Fruit fly (Drosophila melanogaster) whole organism, adult: ENCODE measurements around the gene SNF4Agamma.

Experiments
- CG11617 ChIP-seq: fragments of 200-800 bp; sonication (Bioruptor generic); optimal IDR thresholded peaks from 2 replicates; lab custom pipeline; 2017; ENCODE audit warnings: mild to moderate bottlenecking, missing biosample characterization, missing genetic modification reagents, missing genetic modification characterization
- CG12768 ChIP-seq: fragments of 200-800 bp; sonication (Bioruptor generic); optimal IDR thresholded peaks from 2 replicates; lab custom pipeline; 2017; ENCODE audit warnings: missing biosample characterization, missing genetic modification characterization, mild to moderate bottlenecking, moderate library complexity, missing genetic modification reagents
- CG14711 ChIP-seq: fragments of 200-800 bp; sonication (Bioruptor generic); optimal IDR thresholded peaks from 2 replicates; lab custom pipeline; 2018; ENCODE audit warnings: missing biosample characterization, mild to moderate bottlenecking, missing genetic modification characterization, moderate library complexity
- CG1620 ChIP-seq: fragments of 200-800 bp; sonication (Bioruptor generic); optimal IDR thresholded peaks from 2 replicates; lab custom pipeline; 2016; ENCODE audit warnings: missing biosample characterization, missing genetic modification characterization
- CG33017 ChIP-seq: fragments of 200-800 bp; sonication (Bioruptor generic); optimal IDR thresholded peaks from 2 replicates; lab custom pipeline; 2018; ENCODE audit warnings: missing biosample characterization, mild to moderate bottlenecking, missing genetic modification characterization, moderate library complexity
- CG5204 ChIP-seq: fragments of 200-800 bp; sonication (Bioruptor generic); optimal IDR thresholded peaks from 2 replicates; lab custom pipeline; 2016; ENCODE audit warnings: missing biosample characterization, missing genetic modification characterization
- CG7045 ChIP-seq: fragments of 200-800 bp; sonication (Bioruptor generic); optimal IDR thresholded peaks from 2 replicates; lab custom pipeline; 2017; ENCODE audit warnings: missing biosample characterization, mild to moderate bottlenecking, missing genetic modification characterization
- CG7101 ChIP-seq: fragments of 200-800 bp; sonication (Bioruptor generic); optimal IDR thresholded peaks from 2 replicates; lab custom pipeline; 2018; ENCODE audit warnings: missing biosample characterization, mild to moderate bottlenecking, missing genetic modification characterization, moderate library complexity
- Clk ChIP-seq: fragments of 200-800 bp; sonication (Bioruptor generic); optimal IDR thresholded peaks from 2 replicates; lab custom pipeline; 2017; ENCODE audit warnings: missing biosample characterization, missing genetic modification characterization
- Crg-1 ChIP-seq: fragments of 200-800 bp; sonication (Bioruptor generic); optimal IDR thresholded peaks from 2 replicates; lab custom pipeline; 2016; ENCODE audit warnings: missing biosample characterization, missing genetic modification characterization
- Hr96 ChIP-seq: fragments of 200-800 bp; sonication (Bioruptor generic); optimal IDR thresholded peaks from 2 replicates; lab custom pipeline; 2016; ENCODE audit warnings: missing biosample characterization, missing genetic modification characterization
- Mnt ChIP-seq: fragments of 200-800 bp; sonication (Bioruptor generic); optimal IDR thresholded peaks from 2 replicates; lab custom pipeline; 2016; ENCODE audit warnings: missing biosample characterization, mild to moderate bottlenecking, missing genetic modification characterization
- bab1 ChIP-seq: fragments of 200-800 bp; sonication (Bioruptor generic); optimal IDR thresholded peaks from 3 replicates; lab custom pipeline; 2019; ENCODE audit warnings: missing biosample characterization, mild to moderate bottlenecking, missing genetic modification characterization, moderate library complexity
- cic ChIP-seq: fragments of 200-800 bp; sonication (Bioruptor generic); optimal IDR thresholded peaks from 2 replicates; lab custom pipeline; 2017; ENCODE audit warnings: missing biosample characterization, mild to moderate bottlenecking, missing genetic modification characterization, moderate library complexity
- cnc ChIP-seq, 2 experiments: fragments of >200 bp; optimal IDR thresholded peaks; 2 replicates each; lab custom pipeline; 2017
- kay ChIP-seq: fragments of 200-800 bp; sonication (Bioruptor generic); peaks from one replicate; lab custom pipeline; 2016; ENCODE audit warnings: missing biosample characterization, missing genetic modification characterization, borderline replicate concordance
- ovo ChIP-seq: fragments of 200-800 bp; sonication (Bioruptor generic); optimal IDR thresholded peaks from 2 replicates; lab custom pipeline; 2016; ENCODE audit warnings: missing biosample characterization, missing genetic modification characterization
- pad ChIP-seq: fragments of 200-800 bp; sonication (Bioruptor generic); optimal IDR thresholded peaks from 3 replicates; lab custom pipeline; 2017; ENCODE audit warnings: missing biosample characterization, missing genetic modification characterization, mild to moderate bottlenecking, moderate library complexity, missing genetic modification reagents
- tj ChIP-seq: fragments of 200-800 bp; sonication (Bioruptor generic); optimal IDR thresholded peaks from 3 replicates; lab custom pipeline; 2017; ENCODE audit warnings: missing biosample characterization, mild to moderate bottlenecking, missing genetic modification characterization, moderate library complexity
- toe ChIP-seq: fragments of 200-800 bp; sonication (Bioruptor generic); optimal IDR thresholded peaks from 2 replicates; lab custom pipeline; 2016; ENCODE audit warnings: missing biosample characterization, missing genetic modification characterization

Gene SNF4Agamma

DNA sequence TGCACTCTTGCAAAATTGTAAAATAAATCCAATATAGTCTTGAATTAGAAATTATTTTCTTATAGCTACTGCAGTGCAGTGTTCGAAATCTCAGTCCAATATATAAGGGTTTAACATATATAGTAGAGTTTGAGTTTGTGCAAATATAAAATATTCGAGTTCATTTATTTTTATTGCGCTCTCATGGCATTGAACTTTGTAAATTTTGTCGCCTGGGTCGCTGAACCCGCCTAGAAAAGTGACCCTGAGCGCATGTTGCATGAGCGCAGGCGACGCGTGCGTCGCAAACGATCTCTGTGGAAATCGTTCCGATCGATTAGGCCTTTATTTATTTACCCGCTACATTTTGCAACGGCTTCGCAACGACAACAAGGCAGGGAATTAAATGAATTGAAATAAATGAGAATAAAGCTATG, 59.4 kb downstream of the SNF4Agamma start:
- TF ChIP-seq CG11617 (GFP tag; lab: Kevin White, UChicago): peak; percentile 40
- no peak for TF ChIP-seq CG12768
- peak; percentile 61 for TF ChIP-seq CG33017 (tag; lab: Kevin White, UChicago)
- peak; percentile 53 for TF ChIP-seq kay (GFP tag; lab: Kevin White, UChicago)
- peak; percentile 18 for TF ChIP-seq CG5204 (GFP tag; lab: Kevin White, UChicago)
- peak; percentile 47 for TF ChIP-seq CG7101 (tag; lab: Kevin White, UChicago)

DNA sequence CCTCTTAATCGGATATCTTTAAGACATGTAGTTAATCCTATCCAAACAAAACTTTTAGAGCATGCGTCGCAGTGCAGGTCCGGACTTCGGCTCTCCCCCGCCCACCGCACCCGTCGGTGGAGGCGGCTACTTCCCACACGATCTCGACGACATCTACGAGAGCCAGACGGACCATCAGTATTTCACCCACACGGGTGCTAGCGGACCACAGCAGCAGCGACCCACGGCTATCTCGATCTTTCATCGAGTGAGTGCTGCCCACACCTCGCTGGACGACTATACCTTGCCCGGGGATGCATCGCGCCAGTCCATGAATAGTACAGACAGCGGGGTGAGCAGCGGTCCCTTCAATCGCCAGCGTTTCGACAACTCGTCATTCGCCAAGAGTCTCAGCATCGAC, 61.1 kb downstream of the SNF4Agamma start:
- TF ChIP-seq bab1 (GFP tag; lab: Kevin White, UChicago): no peak
- no peak for TF ChIP-seq kay (GFP tag; lab: Kevin White, UChicago)
- TF ChIP-seq CG11617 (GFP tag; lab: Kevin White, UChicago): no peak
- TF ChIP-seq CG14711 (tag; lab: Kevin White, UChicago): no peak

DNA sequence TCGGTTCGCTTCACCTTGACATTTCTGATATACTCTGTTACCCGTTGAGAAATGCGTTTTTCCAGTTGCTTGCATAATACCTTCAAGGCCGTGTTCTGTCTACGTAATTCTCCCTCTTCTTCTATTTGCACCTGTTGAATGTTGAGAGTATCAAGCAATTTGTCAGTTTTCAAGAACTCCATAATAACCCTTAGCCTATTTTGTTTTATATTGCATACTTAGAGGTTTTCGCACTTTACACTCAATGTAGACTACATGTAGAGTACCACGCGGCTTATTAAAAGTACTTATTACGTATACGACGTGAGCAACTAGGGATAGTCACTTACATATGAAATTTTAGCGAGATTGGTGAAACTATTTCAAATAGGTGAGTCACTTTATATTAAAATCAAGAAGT, 62.6 kb downstream of the SNF4Agamma start:
- peak; percentile 4 for TF ChIP-seq Mnt
- TF ChIP-seq bab1 (GFP tag; lab: Kevin White, UChicago): no peak
- peak; percentile 35 for TF ChIP-seq ovo
- no peak for TF ChIP-seq CG7101 (tag; lab: Kevin White, UChicago)

DNA sequence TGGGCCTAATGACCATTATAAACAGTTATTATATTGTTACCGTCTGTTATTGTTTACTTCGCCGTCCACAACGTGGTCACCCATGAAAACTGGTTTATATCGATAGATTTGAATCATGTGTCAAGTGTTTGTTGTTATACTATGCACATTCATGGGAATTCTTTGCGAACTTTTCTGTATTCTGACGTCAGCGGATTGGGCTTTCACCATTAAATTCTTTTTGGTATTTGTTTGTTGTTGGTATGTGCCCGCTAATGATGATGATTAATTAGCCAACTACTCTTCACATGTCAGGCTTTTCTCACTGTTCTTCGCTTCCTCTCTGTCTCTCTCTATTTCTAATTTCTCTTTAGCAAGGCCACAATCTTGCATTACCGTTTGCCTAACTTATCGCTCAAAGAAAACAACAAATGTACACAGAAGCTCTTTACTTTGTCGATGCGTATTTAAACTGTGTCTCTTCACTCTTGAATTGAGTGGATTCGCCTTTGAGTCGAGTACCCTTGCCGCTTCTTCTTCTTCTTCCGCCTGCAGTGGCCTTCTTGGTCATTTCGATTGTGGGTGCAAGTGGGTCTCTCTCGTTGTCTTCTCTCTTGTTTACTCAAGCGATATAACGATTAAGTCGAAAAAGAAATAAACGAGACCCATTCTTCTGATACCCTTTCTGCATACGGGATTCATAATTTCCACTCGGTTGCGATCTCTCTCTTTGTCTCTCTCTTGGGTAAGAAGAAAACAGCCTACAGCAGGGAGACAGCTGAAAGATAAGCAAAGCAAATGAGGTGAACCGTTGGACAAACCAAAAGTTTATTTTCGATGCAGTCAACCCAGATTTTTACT, 63.3 kb downstream of the SNF4Agamma start:
- TF ChIP-seq kay (GFP tag; lab: Kevin White, UChicago) (peak; percentile 89), cnc (optimal IDR thresholded peaks at IDR 0.05; lab: Kevin White, UChicago) (peak in 1 of 2 experiments; percentile 34), CG12768 (peak; percentile 75), Mnt (peak; percentile 48), Crg-1 (GFP tag; lab: Kevin White, UChicago) (no peak), CG33017 (tag; lab: Kevin White, UChicago) (peak; percentile 75), Clk (GFP tag; lab: Kevin White, UChicago) (no peak), CG14711 (tag; lab: Kevin White, UChicago) (no peak), toe (GFP tag; lab: Kevin White, UChicago) (no peak), cic (GFP tag; lab: Kevin White, UChicago) (peak; percentile 95), pad (GFP tag; lab: Kevin White, UChicago) (no peak), CG7101 (tag; lab: Kevin White, UChicago) (peak; percentile 58), CG7045 (no peak)

DNA sequence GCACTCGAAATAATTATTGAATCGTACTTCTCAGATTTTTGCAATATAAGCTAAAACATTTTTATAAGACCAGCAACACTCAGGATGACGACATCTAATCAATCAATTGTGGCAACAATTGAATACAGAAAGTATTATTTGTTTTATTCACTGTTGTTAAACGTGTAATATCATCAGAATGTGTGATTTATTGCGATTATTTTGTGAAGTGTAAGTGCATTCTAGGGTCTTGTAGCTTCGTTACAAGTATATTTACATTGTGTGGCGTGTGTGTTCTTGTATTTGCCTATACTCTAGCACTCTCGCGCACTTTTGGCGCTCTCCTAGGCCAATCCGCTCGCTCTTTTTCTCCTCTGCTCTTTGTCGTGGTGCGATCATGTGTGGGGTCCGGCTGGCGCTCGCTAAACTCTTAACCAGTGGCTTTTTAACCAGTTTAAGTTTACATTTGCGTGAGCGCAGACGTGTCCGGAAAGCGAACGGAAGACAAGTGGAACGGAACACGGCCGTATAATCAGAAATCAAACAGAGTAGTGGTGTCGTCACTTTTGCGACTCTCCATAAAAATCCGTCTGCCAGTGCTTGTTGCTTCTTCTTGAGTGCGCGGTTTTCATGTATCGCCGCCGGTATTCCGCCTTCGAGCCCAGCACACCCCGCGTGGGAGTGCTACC, 64.1 kb downstream of the SNF4Agamma start:
- peak; percentile 87 for TF ChIP-seq Hr96 (GFP tag; lab: Kevin White, UChicago)
- peak; percentile 87 for TF ChIP-seq CG14711 (tag; lab: Kevin White, UChicago)
- TF ChIP-seq Clk (GFP tag; lab: Kevin White, UChicago): peak; percentile 74
- TF ChIP-seq CG5204 (GFP tag; lab: Kevin White, UChicago): peak; percentile 89
- TF ChIP-seq ovo: peak; percentile 53
- peak; percentile 40 for TF ChIP-seq CG12768
- peak; percentile 39 for TF ChIP-seq Mnt
- peak; percentile 57 for TF ChIP-seq tj
- peak; percentile 17 for TF ChIP-seq CG1620
- TF ChIP-seq cic (GFP tag; lab: Kevin White, UChicago): peak; percentile 30
- TF ChIP-seq bab1 (GFP tag; lab: Kevin White, UChicago): peak; percentile 86
- TF ChIP-seq pad (GFP tag; lab: Kevin White, UChicago): peak; percentile 78
- TF ChIP-seq CG11617 (GFP tag; lab: Kevin White, UChicago): peak; percentile 91
- TF ChIP-seq Crg-1 (GFP tag; lab: Kevin White, UChicago): peak; percentile 57
- peak; percentile 74 for TF ChIP-seq CG33017 (tag; lab: Kevin White, UChicago)
- TF ChIP-seq cnc (optimal IDR thresholded peaks at IDR 0.05; lab: Kevin White, UChicago): no peak
- no peak for TF ChIP-seq kay (GFP tag; lab: Kevin White, UChicago)
- TF ChIP-seq toe (GFP tag; lab: Kevin White, UChicago): peak; percentile 63
- peak; percentile 79 for TF ChIP-seq CG7045
- TF ChIP-seq CG7101 (tag; lab: Kevin White, UChicago): peak; percentile 88

DNA sequence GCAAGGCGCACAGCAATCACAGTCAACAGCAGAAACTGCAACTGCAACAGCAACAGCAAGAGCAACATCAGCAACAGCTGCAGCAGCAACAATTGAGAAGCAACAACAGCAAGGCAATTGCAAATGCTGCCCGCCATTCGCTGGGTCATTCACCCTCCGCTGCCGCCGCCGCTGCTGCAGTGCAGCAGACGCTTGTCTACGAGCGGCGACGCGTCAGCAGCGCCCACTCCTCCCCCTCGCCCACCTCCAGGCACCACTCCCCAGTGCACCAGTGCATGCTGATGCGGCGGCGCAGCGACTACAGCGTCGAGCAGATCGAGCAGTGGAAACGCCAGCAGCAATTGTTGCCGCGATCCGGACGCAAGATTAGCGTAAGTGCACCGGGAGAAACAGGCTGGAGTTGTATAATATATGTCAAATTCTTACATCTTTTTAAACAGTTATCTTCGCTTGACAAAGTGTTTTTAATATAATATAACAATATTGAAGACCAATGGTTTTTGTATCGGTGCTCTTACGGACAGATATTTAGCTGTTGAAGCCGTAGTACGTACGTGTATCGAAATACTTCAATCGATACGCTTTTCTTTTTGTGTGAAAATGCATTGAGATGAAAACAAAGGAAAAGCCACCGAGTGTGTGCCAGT, 65.3 kb downstream of the SNF4Agamma start:
- no peak for TF ChIP-seq pad (GFP tag; lab: Kevin White, UChicago)
- TF ChIP-seq tj: peak; percentile 5
- peak; percentile 5 for TF ChIP-seq CG12768
- no peak for TF ChIP-seq ovo
